Fruit fly (Drosophila melanogaster) whole organism, embryonic: Measurements from ENCODE around the gene sesB.

ENCODE experiments used
- Abd-B ChIP-seq: fragments of 200-800 bp; sonication (Bioruptor generic); optimal IDR thresholded peaks from 2 replicates; lab custom pipeline; 2018; ENCODE audit warnings: missing biosample characterization, mild to moderate bottlenecking, missing genetic modification characterization, moderate library complexity
- Atf6 ChIP-seq: fragments of 200-800 bp; sonication (Bioruptor generic); IDR thresholded peaks from 2 replicates; pipeline ENCODE4 v1.3.6; 2022; ENCODE audit warnings: missing biosample characterization, missing genetic modification characterization
- B-H1 ChIP-seq: fragments of 200-800 bp; sonication (Bioruptor generic); IDR thresholded peaks from 3 replicates; pipeline ENCODE4 v1.3.6; 2022; ENCODE audit warnings: missing biosample characterization, missing genetic modification characterization
- B-H2 ChIP-seq: fragments of 200-800 bp; sonication (Bioruptor generic); optimal IDR thresholded peaks from 2 replicates; lab custom pipeline; 2018; ENCODE audit warnings: missing biosample characterization, mild to moderate bottlenecking, missing genetic modification characterization
- CG10209 ChIP-seq: fragments of 200-800 bp; sonication (Bioruptor generic); optimal IDR thresholded peaks from 3 replicates; lab custom pipeline; 2017; ENCODE audit warnings: missing biosample characterization, mild to moderate bottlenecking, missing genetic modification characterization, missing genetic modification reagents
- CG10979 ChIP-seq: fragments of 200-800 bp; sonication (Bioruptor generic); optimal IDR thresholded peaks from 2 replicates; lab custom pipeline; 2018; ENCODE audit warnings: missing biosample characterization, mild to moderate bottlenecking, missing genetic modification characterization, moderate library complexity
- CG11504 ChIP-seq: fragments of 200-800 bp; sonication (Bioruptor generic); optimal IDR thresholded peaks from 3 replicates; lab custom pipeline; 2019; ENCODE audit warnings: missing biosample characterization, mild to moderate bottlenecking, missing genetic modification characterization, moderate library complexity
- CG12744 ChIP-seq: fragments of 200-800 bp; sonication (Bioruptor generic); optimal IDR thresholded peaks from 2 replicates; lab custom pipeline; 2016; ENCODE audit warnings: missing biosample characterization, missing genetic modification characterization
- CG12769 ChIP-seq: fragments of 200-800 bp; sonication (Bioruptor generic); optimal IDR thresholded peaks from 2 replicates; lab custom pipeline; 2019; ENCODE audit warnings: missing biosample characterization, mild to moderate bottlenecking, missing genetic modification characterization, moderate library complexity
- CG14860 ChIP-seq: fragments of 200-800 bp; sonication (Bioruptor generic); IDR thresholded peaks from 3 replicates; pipeline ENCODE4 v1.3.6; 2022; ENCODE audit warnings: missing biosample characterization, missing genetic modification characterization; ENCODE audit not compliant: partially characterized antibody
- CG2199 ChIP-seq: fragments of 200-800 bp; sonication (Bioruptor generic); IDR thresholded peaks from 3 replicates; pipeline ENCODE4 v1.3.6; 2022; ENCODE audit warnings: missing biosample characterization, missing genetic modification characterization
- CG2678 ChIP-seq: fragments of 200-800 bp; sonication (Bioruptor generic); optimal IDR thresholded peaks from 3 replicates; lab custom pipeline; 2019; ENCODE audit warnings: missing biosample characterization, mild to moderate bottlenecking, missing genetic modification characterization, moderate library complexity
- CG32532 ChIP-seq: fragments of 200-800 bp; sonication (Bioruptor generic); IDR thresholded peaks from 2 replicates; pipeline ENCODE4 v1.3.6; 2022; ENCODE audit warnings: missing biosample characterization, missing genetic modification characterization
- CG3407 ChIP-seq: fragments of 200-800 bp; sonication (Bioruptor generic); optimal IDR thresholded peaks from 2 replicates; lab custom pipeline; 2018; ENCODE audit warnings: missing biosample characterization, mild to moderate bottlenecking, missing genetic modification characterization
- CG34376 ChIP-seq: fragments of 200-800 bp; sonication (Bioruptor generic); optimal IDR thresholded peaks from 2 replicates; lab custom pipeline; 2018; ENCODE audit warnings: missing biosample characterization, mild to moderate bottlenecking, missing genetic modification characterization
- CG4424 ChIP-seq: fragments of 200-800 bp; sonication (Bioruptor generic); optimal IDR thresholded peaks from 3 replicates; lab custom pipeline; 2016; ENCODE audit warnings: missing biosample characterization, missing genetic modification characterization
- CG4707 ChIP-seq: fragments of 200-800 bp; sonication (Bioruptor generic); optimal IDR thresholded peaks from 2 replicates; lab custom pipeline; 2018; ENCODE audit warnings: missing biosample characterization, mild to moderate bottlenecking, missing genetic modification characterization, moderate library complexity
- CG6689 ChIP-seq: fragments of 200-800 bp; sonication (Bioruptor generic); IDR thresholded peaks from 2 replicates; pipeline ENCODE4 v1.3.6; 2022; ENCODE audit warnings: missing biosample characterization, missing genetic modification characterization
- CG8281 ChIP-seq: fragments of 200-800 bp; sonication (Bioruptor generic); optimal IDR thresholded peaks from 2 replicates; lab custom pipeline; 2018; ENCODE audit warnings: missing biosample characterization, mild to moderate bottlenecking, missing genetic modification characterization, moderate library complexity
- CG8290 ChIP-seq, 3 experiments: fragments of 200-800 bp; sonication (Bioruptor generic); optimal IDR thresholded peaks; 2 replicates each; lab custom pipeline; 2016 to 2019; ENCODE audit warnings: missing biosample characterization in 3 of 3, missing genetic modification characterization in 3 of 3, mild to moderate bottlenecking in 2 of 3, moderate library complexity in 1 of 3
- CG8359 ChIP-seq: fragments of 200-800 bp; sonication (Bioruptor generic); optimal IDR thresholded peaks from 2 replicates; lab custom pipeline; 2017; ENCODE audit warnings: missing biosample characterization, mild to moderate bottlenecking, missing genetic modification characterization, borderline replicate concordance
- CG8478 ChIP-seq: fragments of >200 bp; optimal IDR thresholded peaks from 2 replicates; lab custom pipeline; 2018
- CG9215 ChIP-seq: fragments of 200-800 bp; sonication (Bioruptor generic); IDR thresholded peaks from 2 replicates; pipeline ENCODE4 v1.3.6; 2022; ENCODE audit warnings: missing biosample characterization, missing genetic modification characterization
- CG9817 ChIP-seq: fragments of 200-800 bp; sonication (Bioruptor generic); optimal IDR thresholded peaks from 2 replicates; lab custom pipeline; 2018; ENCODE audit warnings: missing biosample characterization, mild to moderate bottlenecking, missing genetic modification characterization, moderate library complexity
- CHES-1-like ChIP-seq: fragments of 200-800 bp; sonication (Bioruptor generic); optimal IDR thresholded peaks from 2 replicates; lab custom pipeline; 2016; ENCODE audit warnings: missing biosample characterization, missing genetic modification characterization
- Camta ChIP-seq: fragments of 200-800 bp; sonication (Bioruptor generic); optimal IDR thresholded peaks from 2 replicates; lab custom pipeline; 2016; ENCODE audit warnings: missing biosample characterization, missing genetic modification characterization
- Drgx ChIP-seq: fragments of 200-800 bp; sonication (Bioruptor generic); IDR thresholded peaks from 2 replicates; pipeline ENCODE4 v1.3.6; 2022; ENCODE audit warnings: missing biosample characterization, missing genetic modification characterization
- Gug ChIP-seq: fragments of 200-800 bp; sonication (Bioruptor generic); IDR thresholded peaks from 4 replicates; pipeline ENCODE4 v1.3.6; 2022; ENCODE audit warnings: missing biosample characterization, missing genetic modification characterization
- Jarid2 ChIP-seq: fragments of 200-800 bp; sonication (Bioruptor generic); optimal IDR thresholded peaks from 3 replicates; lab custom pipeline; 2017; ENCODE audit warnings: mild to moderate bottlenecking, missing biosample characterization, missing genetic modification reagents, missing genetic modification characterization
- NfI ChIP-seq: fragments of 200-800 bp; sonication (Bioruptor generic); optimal IDR thresholded peaks from 3 replicates; lab custom pipeline; 2018; ENCODE audit warnings: missing biosample characterization, mild to moderate bottlenecking, missing genetic modification characterization, moderate library complexity
- Oli ChIP-seq: fragments of 200-800 bp; sonication (Bioruptor generic); optimal IDR thresholded peaks from 2 replicates; lab custom pipeline; 2018; ENCODE audit warnings: missing biosample characterization, mild to moderate bottlenecking, missing genetic modification characterization, moderate library complexity
- Rfx ChIP-seq: fragments of 200-800 bp; sonication (Bioruptor generic); IDR thresholded peaks from 2 replicates; pipeline ENCODE4 v1.3.6; 2022; ENCODE audit warnings: missing biosample characterization, missing genetic modification characterization
- Xbp1 ChIP-seq: fragments of 200-800 bp; sonication (Bioruptor generic); optimal IDR thresholded peaks from 3 replicates; lab custom pipeline; 2016; ENCODE audit warnings: missing biosample characterization, mild to moderate bottlenecking, missing genetic modification characterization
- abd-A ChIP-seq: fragments of 200-800 bp; sonication (Bioruptor generic); optimal IDR thresholded peaks from 3 replicates; lab custom pipeline; 2019; ENCODE audit warnings: missing biosample characterization, mild to moderate bottlenecking, missing genetic modification characterization, moderate library complexity
- bbx ChIP-seq: fragments of 200-800 bp; sonication (Bioruptor generic); IDR thresholded peaks from 2 replicates; pipeline ENCODE4 v1.3.6; 2022; ENCODE audit warnings: missing biosample characterization, missing genetic modification characterization; ENCODE audit not compliant: partially characterized antibody
- btn ChIP-seq: fragments of 200-800 bp; sonication (Bioruptor generic); optimal IDR thresholded peaks from 2 replicates; lab custom pipeline; 2016; ENCODE audit warnings: missing biosample characterization, missing genetic modification characterization
- danr ChIP-seq: fragments of 200-800 bp; sonication (Bioruptor generic); IDR thresholded peaks from 2 replicates; pipeline ENCODE4 v1.3.6; 2022; ENCODE audit warnings: missing biosample characterization, missing genetic modification characterization
- dpn ChIP-seq, 2 experiments: fragments of 200-800 bp; sonication (Bioruptor generic); optimal IDR thresholded peaks; 3 replicates each; lab custom pipeline; 2016; ENCODE audit warnings: missing biosample characterization in 2 of 2, missing genetic modification characterization in 2 of 2
- emc ChIP-seq: fragments of 200-800 bp; sonication (Bioruptor generic); optimal IDR thresholded peaks from 2 replicates; lab custom pipeline; 2016; ENCODE audit warnings: missing biosample characterization, missing genetic modification characterization
- eve ChIP-seq, 2 experiments: fragments of >200 bp; optimal IDR thresholded peaks; 2 replicates each; lab custom pipeline; 2017; ENCODE audit warnings: missing biosample characterization in 2 of 2, missing genetic modification characterization in 2 of 2
- eyg ChIP-seq: fragments of 200-800 bp; sonication (Bioruptor generic); optimal IDR thresholded peaks from 3 replicates; lab custom pipeline; 2016; ENCODE audit warnings: missing biosample characterization, missing genetic modification characterization
- fd3F ChIP-seq: fragments of 200-800 bp; sonication (Bioruptor generic); optimal IDR thresholded peaks from 2 replicates; lab custom pipeline; 2018; ENCODE audit warnings: missing biosample characterization, mild to moderate bottlenecking, missing genetic modification characterization, moderate library complexity
- gem ChIP-seq: fragments of 200-800 bp; sonication (Bioruptor generic); optimal IDR thresholded peaks from 2 replicates; lab custom pipeline; 2019; ENCODE audit warnings: missing biosample characterization, mild to moderate bottlenecking, missing genetic modification characterization, moderate library complexity
- knrl ChIP-seq: fragments of 200-800 bp; sonication (Bioruptor generic); IDR thresholded peaks from 3 replicates; pipeline ENCODE4 v1.3.6; 2022; ENCODE audit warnings: missing biosample characterization, missing genetic modification characterization; ENCODE audit not compliant: partially characterized antibody
- nmo ChIP-seq: fragments of 200-800 bp; sonication (Bioruptor generic); optimal IDR thresholded peaks from 2 replicates; lab custom pipeline; 2018; ENCODE audit warnings: missing biosample characterization, mild to moderate bottlenecking, missing genetic modification characterization, moderate library complexity
- ro ChIP-seq: fragments of 200-800 bp; sonication (Bioruptor generic); IDR thresholded peaks from 2 replicates; pipeline ENCODE4 v1.3.6; 2022; ENCODE audit warnings: missing biosample characterization, missing genetic modification characterization
- salm ChIP-seq: fragments of 200-800 bp; sonication (Bioruptor generic); optimal IDR thresholded peaks from 2 replicates; lab custom pipeline; 2018; ENCODE audit warnings: missing biosample characterization, mild to moderate bottlenecking, missing genetic modification characterization
- ssp ChIP-seq: fragments of 200-800 bp; sonication (Bioruptor generic); IDR thresholded peaks from 2 replicates; pipeline ENCODE4 v1.3.6; 2022; ENCODE audit warnings: missing biosample characterization, missing genetic modification characterization
- trh ChIP-seq: fragments of 200-800 bp; sonication (Bioruptor generic); optimal IDR thresholded peaks from 2 replicates; lab custom pipeline; 2016; ENCODE audit warnings: missing biosample characterization, missing genetic modification characterization
- wor ChIP-seq: fragments of 200-800 bp; sonication (Bioruptor generic); IDR thresholded peaks from 2 replicates; pipeline ENCODE4 v1.3.6; 2022; ENCODE audit warnings: missing biosample characterization, missing genetic modification characterization

sesB gene

DNA sequence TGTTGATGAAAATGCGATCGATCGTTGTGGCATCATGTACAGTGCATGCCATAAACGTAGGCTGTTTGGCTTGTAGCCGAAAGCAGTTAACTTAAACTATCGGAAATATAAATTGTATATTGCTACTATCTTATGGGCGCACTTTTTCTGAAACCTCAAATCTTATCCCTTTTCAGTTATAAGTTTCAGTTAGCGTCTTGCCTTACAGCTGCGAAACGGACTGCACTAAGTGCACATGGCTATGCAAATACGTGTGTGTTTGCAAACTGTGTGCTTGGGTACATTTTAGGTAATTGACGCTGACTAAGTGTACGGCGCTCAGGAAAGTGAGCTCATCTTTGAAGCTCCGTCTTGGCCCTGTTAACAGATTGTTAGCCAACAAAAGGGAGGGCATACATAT lies 11.1 kb downstream of the sesB start (continued):
- peak; percentile 24 for TF ChIP-seq salm (tag; lab: Kevin White, UChicago)
- TF ChIP-seq ro (GFP tag; lab: Robert Waterston, UW) = 0 out of 2 replicates have a peak, but pooled peaks have one; percentile 22
- 0 out of 2 replicates have a peak, but pooled peaks have one; percentile 29 for TF ChIP-seq danr
- TF ChIP-seq trh = no peak
- peak; percentile 32 for TF ChIP-seq CG10209 (GFP tag; lab: Kevin White, UChicago)
- no peak for TF ChIP-seq Abd-B
- TF ChIP-seq eyg (GFP tag; lab: Kevin White, UChicago) = no peak
- no peak for TF ChIP-seq knrl (GFP tag; lab: Robert Waterston, UW)
- TF ChIP-seq btn = peak; percentile 36
- peak; percentile 21; the same call in 1 of the 4 replicates for TF ChIP-seq Gug (GFP tag; lab: Robert Waterston, UW)
- no peak for TF ChIP-seq wor (GFP tag; lab: Robert Waterston, UW)
- peak; percentile 53 for TF ChIP-seq gem (tag; lab: Kevin White, UChicago)
- peak; percentile 15 to 57 for TF ChIP-seq dpn (GFP tag; optimal IDR thresholded peaks at IDR 0.05; lab: Kevin White, UChicago)
- TF ChIP-seq Atf6 (GFP tag; lab: Robert Waterston, UW) = peak; percentile 70; the same call in 1 of the 2 replicates
- TF ChIP-seq CG11504 (tag; lab: Kevin White, UChicago) = peak; percentile 76
- TF ChIP-seq CG9215 (GFP tag; lab: Robert Waterston, UW) = peak; percentile 22; the same call in 1 of the 2 replicates
- no peak for TF ChIP-seq B-H2
- TF ChIP-seq CG3407 = peak; percentile 10
- TF ChIP-seq Camta (GFP tag; lab: Kevin White, UChicago) = no peak
- no peak for TF ChIP-seq bbx (GFP tag; lab: Robert Waterston, UW)
- no peak for TF ChIP-seq CHES-1-like (GFP tag; lab: Kevin White, UChicago)
- peak; percentile 35 for TF ChIP-seq nmo (GFP tag; lab: Kevin White, UChicago)
- peak; percentile 33 for TF ChIP-seq CG9817 (tag; lab: Kevin White, UChicago)
- TF ChIP-seq Drgx (GFP tag; lab: Robert Waterston, UW) = peak; percentile 81
- TF ChIP-seq CG8478 (lab: Kevin White, UChicago) = no peak
- no peak for TF ChIP-seq CG34376 (GFP tag; lab: Kevin White, UChicago)
- TF ChIP-seq CG8290 (GFP tag; optimal IDR thresholded peaks at IDR 0.05; lab: Kevin White, UChicago) = no peak
- TF ChIP-seq CG8290 (tag; optimal IDR thresholded peaks at IDR 0.05; lab: Kevin White, UChicago) = peak in 1 of 2 experiments; percentile 60
- TF ChIP-seq CG4707 (GFP tag; lab: Kevin White, UChicago) = no peak
- TF ChIP-seq Jarid2 = peak; percentile 3
- peak; percentile 66 for TF ChIP-seq Rfx (GFP tag; lab: Robert Waterston, UW)
- TF ChIP-seq CG2678 (tag; lab: Kevin White, UChicago) = peak; percentile 62
- 0 out of 2 replicates have a peak, but pooled peaks have one; percentile 27 for TF ChIP-seq CG32532 (GFP tag; lab: Robert Waterston, UW)
- no peak for TF ChIP-seq emc (GFP tag; lab: Kevin White, UChicago)
- peak; percentile 46 for TF ChIP-seq CG6689 (GFP tag; lab: Robert Waterston, UW)
- TF ChIP-seq ssp (GFP tag; lab: Robert Waterston, UW) = no peak
- TF ChIP-seq CG8281 (tag; lab: Kevin White, UChicago) = no peak
- no peak for TF ChIP-seq CG2199 (GFP tag; lab: Robert Waterston, UW)
- TF ChIP-seq B-H1 (GFP tag; lab: Robert Waterston, UW) = peak; percentile 29; the same call in 1 of the 3 replicates
- no peak for TF ChIP-seq CG14860 (GFP tag; lab: Robert Waterston, UW)
- TF ChIP-seq CG12769 (tag; lab: Kevin White, UChicago) = peak; percentile 18
- TF ChIP-seq CG8359 (GFP tag; lab: Kevin White, UChicago) = no peak
- TF ChIP-seq eve (GFP tag; optimal IDR thresholded peaks at IDR 0.05; lab: Kevin White, UChicago) = no peak
- peak; percentile 19 for TF ChIP-seq CG10979
- TF ChIP-seq CG12744 (GFP tag; lab: Kevin White, UChicago) = no peak
- no peak for TF ChIP-seq abd-A
- peak; percentile 29 for TF ChIP-seq fd3F (GFP tag; lab: Kevin White, UChicago)
- TF ChIP-seq CG4424 (GFP tag; lab: Kevin White, UChicago) = peak; percentile 39
- peak; percentile 16 for TF ChIP-seq NfI (GFP tag; lab: Kevin White, UChicago)
- peak; percentile 58 for TF ChIP-seq Oli (tag; lab: Kevin White, UChicago)
- peak; percentile 40 for TF ChIP-seq Xbp1 (GFP tag; lab: Kevin White, UChicago)
